Fruit fly (Drosophila melanogaster): Measurements from ENCODE around the gene Rbp1.

The Rbp1 gene

dm6 chr3R:10747650-10748049 lies 36.5 kb upstream of the Rbp1 start (continued):
- TF ChIP-seq Six4 (GFP tag; optimal IDR thresholded peaks at IDR 0.05) (no peak), pb (GFP tag; optimal IDR thresholded peaks at IDR 0.05) (no peak), CG6683 (GFP tag; optimal IDR thresholded peaks at IDR 0.05) (no peak), Poxn (GFP tag; IDR thresholded peaks at IDR 0.05) (no peak), CG2678 (tag; optimal IDR thresholded peaks at IDR 0.05) (no peak), Max (GFP tag; optimal IDR thresholded peaks at IDR 0.05) (no peak), ranshi (GFP tag; IDR thresholded peaks at IDR 0.05) (peak; percentile 30; the same call in 1 of the 2 replicates), run (tag; optimal IDR thresholded peaks at IDR 0.05) (no peak), pita (GFP tag; optimal IDR thresholded peaks at IDR 0.05) (no peak), zfh1 (GFP tag; IDR thresholded peaks at IDR 0.05) (no peak), aop (GFP tag; IDR thresholded peaks at IDR 0.05) (no peak), gcm2 (GFP tag; optimal IDR thresholded peaks at IDR 0.05) (no peak), sd (tag; optimal IDR thresholded peaks at IDR 0.05) (no peak), CG12769 (tag; optimal IDR thresholded peaks at IDR 0.05) (no peak), Aef1 (GFP tag; IDR thresholded peaks at IDR 0.05) (no peak), CG6175 (GFP tag; IDR thresholded peaks at IDR 0.05) (no peak), dimm (GFP tag; IDR thresholded peaks at IDR 0.05) (no peak), cwo (GFP tag; optimal IDR thresholded peaks at IDR 0.05) (no peak), Neu2 (GFP tag; optimal IDR thresholded peaks at IDR 0.05; ENCODE audit: borderline replicate concordance) (no peak), CG33557 (GFP tag; optimal IDR thresholded peaks at IDR 0.05) (no peak), seq (GFP tag; IDR thresholded peaks at IDR 0.05) (no peak), abd-A (tag; optimal IDR thresholded peaks at IDR 0.05) (no peak), MBD-R2 (GFP tag; IDR thresholded peaks at IDR 0.05) (no peak), NFAT (GFP tag; IDR thresholded peaks at IDR 0.05) (no peak), CHES-1-like (GFP tag; optimal IDR thresholded peaks at IDR 0.05) (no peak), en (GFP tag; optimal IDR thresholded peaks at IDR 0.05) (no peak), unc-4 (GFP tag; IDR thresholded peaks at IDR 0.05; ENCODE audit: partially characterized antibody) (no peak), her (GFP tag; optimal IDR thresholded peaks at IDR 0.05) (no peak), fd96Cb (tag; optimal IDR thresholded peaks at IDR 0.05) (no peak), CG12104 (GFP tag; optimal IDR thresholded peaks at IDR 0.05) (no peak), CG11560 (tag; IDR thresholded peaks at IDR 0.05) (no peak), ind (GFP tag; optimal IDR thresholded peaks at IDR 0.05) (no peak), peb (GFP tag; IDR thresholded peaks at IDR 0.05) (no peak), dysf (GFP tag; IDR thresholded peaks at IDR 0.05) (0 out of 3 replicates have a peak, but pooled peaks have one; percentile 35), CG12236 (GFP tag; optimal IDR thresholded peaks at IDR 0.05) (no peak), Jarid2 (GFP tag; optimal IDR thresholded peaks at IDR 0.05) (no peak), Sox100B (GFP tag; optimal IDR thresholded peaks at IDR 0.05) (no peak), CG16863 (GFP tag; optimal IDR thresholded peaks at IDR 0.05) (no peak), CG13123 (GFP tag; optimal IDR thresholded peaks at IDR 0.05) (no peak), stwl (tag; optimal IDR thresholded peaks at IDR 0.05) (no peak), CG1529 (GFP tag; optimal IDR thresholded peaks at IDR 0.05) (no peak), chn (GFP tag; optimal IDR thresholded peaks at IDR 0.05) (no peak), Hmr (GFP tag; optimal IDR thresholded peaks at IDR 0.05) (peak; percentile 8), Xbp1 (GFP tag; optimal IDR thresholded peaks at IDR 0.05) (peak; percentile 3), CG17361 (GFP tag; IDR thresholded peaks at IDR 0.05) (no peak), Dip3 (GFP tag; optimal IDR thresholded peaks at IDR 0.05) (no peak), sc (optimal IDR thresholded peaks at IDR 0.05) (no peak), sc (GFP tag; optimal IDR thresholded peaks at IDR 0.05) (no peak), Chrac-16 (GFP tag; optimal IDR thresholded peaks at IDR 0.05) (no peak), fu2 (GFP tag; optimal IDR thresholded peaks at IDR 0.05) (no peak), CG10959 (GFP tag; IDR thresholded peaks at IDR 0.05) (no peak), ap (GFP tag; IDR thresholded peaks at IDR 0.05) (no peak), tio (GFP tag; optimal IDR thresholded peaks at IDR 0.05) (no peak)
